Worm (Caenorhabditis elegans): ENCODE results near the gene ceh-79.

DNA sequence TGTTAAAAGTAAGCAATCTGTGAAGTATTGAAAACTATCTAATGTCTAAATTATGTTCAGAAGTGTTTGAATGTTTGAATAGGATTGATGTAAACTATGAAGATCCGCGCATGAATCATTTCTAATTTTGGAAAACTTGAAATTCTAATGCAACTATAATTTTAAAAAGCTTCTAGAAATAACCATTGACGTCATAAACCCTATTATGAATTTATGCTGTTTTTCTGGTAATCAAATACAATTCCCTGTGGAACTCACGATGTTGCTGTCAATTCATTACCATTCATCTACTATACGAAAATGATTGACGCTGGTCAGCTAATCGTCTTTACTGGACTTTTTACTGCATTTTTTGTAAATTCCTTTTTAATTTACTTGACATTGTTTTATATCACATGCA, 25.8 kb downstream of the ceh-79 start, which contains the start of gene str-37:
- no peak for TF ChIP-seq T07F8.4 (tag; optimal IDR thresholded peaks at IDR 0.05)
- TF ChIP-seq mes-4 (tag; optimal IDR thresholded peaks at IDR 0.05): no peak
- no peak for TF ChIP-seq snpc-4 (GFP tag; optimal IDR thresholded peaks at IDR 0.05)
- no peak for TF ChIP-seq snpc-4 (tag; optimal IDR thresholded peaks at IDR 0.05)
- TF ChIP-seq egrh-3 (GFP tag; IDR thresholded peaks at IDR 0.05): no peak
- TF ChIP-seq dpl-1 (GFP tag; optimal IDR thresholded peaks at IDR 0.05): no peak
- TF ChIP-seq sea-2 (GFP tag; IDR thresholded peaks at IDR 0.05): no peak
- TF ChIP-seq ama-1 (optimal IDR thresholded peaks at IDR 0.05): no peak
- TF ChIP-seq ama-1 (GFP tag; optimal IDR thresholded peaks at IDR 0.05): no peak
- TF ChIP-seq T26A5.8 (tag; optimal IDR thresholded peaks at IDR 0.05): no peak
- no peak for TF ChIP-seq die-1 (tag; optimal IDR thresholded peaks at IDR 0.05)
- no peak for TF ChIP-seq unc-62 (GFP tag; optimal IDR thresholded peaks at IDR 0.05)
- no peak for TF ChIP-seq C06A6.2 (GFP tag; conservative IDR thresholded peaks at IDR 0.05)
